Worm (Caenorhabditis elegans): ENCODE results near the gene T24E12.6.

- TF ChIP-seq mdl-1 (tag; optimal IDR thresholded peaks at IDR 0.05) (no peak), C04F5.9 (tag; optimal IDR thresholded peaks at IDR 0.05) (no peak), snpc-4 (tag; optimal IDR thresholded peaks at IDR 0.05) (no peak), nhr-77 (tag; optimal IDR thresholded peaks at IDR 0.05) (no peak), nhr-76 (tag; optimal IDR thresholded peaks at IDR 0.05) (no peak), sptf-1 (tag; optimal IDR thresholded peaks at IDR 0.05) (no peak), lir-3 (tag; optimal IDR thresholded peaks at IDR 0.05; ENCODE audit: poor library complexity) (no peak), alr-1 (tag; optimal IDR thresholded peaks at IDR 0.05; ENCODE audit: borderline replicate concordance) (no peak)
Measured at ce11 chrII:3793336-3793735, 31.8 kb upstream of the T24E12.6 start, which contains the start of gene fbxb-99.

All from whole organism, L1 larva.